Fruit fly (Drosophila melanogaster): ENCODE data around the gene Nsun5.

dm6 chr3R:19190020-19190419, 27.9 kb upstream of the Nsun5 start:
- TF ChIP-seq Myc (optimal IDR thresholded peaks at IDR 0.05) (no peak), psq (optimal IDR thresholded peaks at IDR 0.05) (no peak), h (optimal IDR thresholded peaks at IDR 0.05) (no peak), ttk (optimal IDR thresholded peaks at IDR 0.05) (no peak), insv (optimal IDR thresholded peaks at IDR 0.05) (no peak), Sin3A (optimal IDR thresholded peaks at IDR 0.05) (no peak)
